Fruit fly (Drosophila melanogaster) whole organism, prepupa: ENCODE results near the gene CG6340.
A peak's percentile ranks its signal among the peaks of the same experiment; 100 is the strongest.

Experiments
- Blimp-1 ChIP-seq: fragments of 200-800 bp; sonication (Bioruptor generic); optimal IDR thresholded peaks from 3 replicates; lab custom pipeline; 2017; ENCODE audit warnings: missing biosample characterization, missing genetic modification characterization, mild to moderate bottlenecking, moderate library complexity, missing genetic modification reagents
- CG10631 ChIP-seq: fragments of 200-800 bp; sonication (Bioruptor generic); optimal IDR thresholded peaks from 2 replicates; lab custom pipeline; 2016; ENCODE audit warnings: missing biosample characterization, missing genetic modification characterization
- CG10669 ChIP-seq: fragments of 200-800 bp; sonication (Bioruptor generic); optimal IDR thresholded peaks from 3 replicates; lab custom pipeline; 2018; ENCODE audit warnings: missing biosample characterization, mild to moderate bottlenecking, missing genetic modification characterization, moderate library complexity
- CG11294 ChIP-seq: fragments of 200-800 bp; sonication (Bioruptor generic); IDR thresholded peaks from 2 replicates; pipeline ENCODE4 v1.3.6; 2022; ENCODE audit warnings: missing biosample characterization, missing genetic modification characterization
- CG11902 ChIP-seq: fragments of 200-800 bp; sonication (Bioruptor generic); optimal IDR thresholded peaks from 3 replicates; lab custom pipeline; 2016; ENCODE audit warnings: missing biosample characterization, missing genetic modification characterization
- CG15336 ChIP-seq: fragments of 200-800 bp; sonication (Bioruptor generic); IDR thresholded peaks from 2 replicates; pipeline ENCODE4 v1.3.6; 2022; ENCODE audit warnings: missing biosample characterization, missing genetic modification characterization
- CG1621 ChIP-seq: fragments of 200-800 bp; sonication (Bioruptor generic); optimal IDR thresholded peaks from 3 replicates; lab custom pipeline; 2018; ENCODE audit warnings: missing biosample characterization, mild to moderate bottlenecking, missing genetic modification characterization
- CG16779 ChIP-seq: fragments of 200-800 bp; sonication (Bioruptor generic); optimal IDR thresholded peaks from 3 replicates; lab custom pipeline; 2017; ENCODE audit warnings: missing biosample characterization, mild to moderate bottlenecking, missing genetic modification characterization
- CG31627 ChIP-seq: fragments of 200-800 bp; sonication (Bioruptor generic); optimal IDR thresholded peaks from 3 replicates; lab custom pipeline; 2016; ENCODE audit warnings: missing biosample characterization, missing genetic modification characterization
- CG34406 ChIP-seq: fragments of 200-800 bp; sonication (Bioruptor generic); optimal IDR thresholded peaks from 3 replicates; lab custom pipeline; 2016; ENCODE audit warnings: missing biosample characterization, missing genetic modification characterization
- CG3919 ChIP-seq: fragments of 200-800 bp; sonication (Bioruptor generic); optimal IDR thresholded peaks from 3 replicates; lab custom pipeline; 2016; ENCODE audit warnings: missing biosample characterization, missing genetic modification characterization
- CG4318 ChIP-seq: fragments of 200-800 bp; sonication (Bioruptor generic); optimal IDR thresholded peaks from 3 replicates; lab custom pipeline; 2017; ENCODE audit warnings: missing biosample characterization, mild to moderate bottlenecking, missing genetic modification characterization
- CG6163 ChIP-seq: fragments of 200-800 bp; sonication (Bioruptor generic); IDR thresholded peaks from 3 replicates; pipeline ENCODE4 v1.3.6; 2022; ENCODE audit warnings: missing biosample characterization, missing genetic modification characterization
- CG6276 ChIP-seq: fragments of 200-800 bp; sonication (Bioruptor generic); optimal IDR thresholded peaks from 2 replicates; lab custom pipeline; 2017; ENCODE audit warnings: missing biosample characterization, mild to moderate bottlenecking, missing genetic modification characterization
- CG6792 ChIP-seq: fragments of 200-800 bp; sonication (Bioruptor generic); optimal IDR thresholded peaks from 3 replicates; lab custom pipeline; 2016; ENCODE audit warnings: missing biosample characterization, missing genetic modification characterization
- CG6808 ChIP-seq: fragments of 200-800 bp; sonication (Bioruptor generic); optimal IDR thresholded peaks from 3 replicates; lab custom pipeline; 2017; ENCODE audit warnings: missing biosample characterization, missing genetic modification characterization, mild to moderate bottlenecking, moderate library complexity, missing genetic modification reagents
- CG6854 ChIP-seq: fragments of 200-800 bp; sonication (Bioruptor generic); optimal IDR thresholded peaks from 2 replicates; lab custom pipeline; 2017; ENCODE audit warnings: missing biosample characterization, mild to moderate bottlenecking, missing genetic modification characterization
- CG7368 ChIP-seq: fragments of 200-800 bp; sonication (Bioruptor generic); optimal IDR thresholded peaks from 3 replicates; lab custom pipeline; 2016; ENCODE audit warnings: missing biosample characterization, missing genetic modification characterization
- CG8119 ChIP-seq: fragments of 200-800 bp; sonication (Bioruptor generic); IDR thresholded peaks from 3 replicates; pipeline ENCODE4 v1.3.6; 2022; ENCODE audit warnings: missing biosample characterization, missing genetic modification characterization
- CG8632 ChIP-seq: fragments of 200-800 bp; sonication (Bioruptor generic); optimal IDR thresholded peaks from 3 replicates; lab custom pipeline; 2016; ENCODE audit warnings: missing biosample characterization, missing genetic modification characterization
- CG9139 ChIP-seq: fragments of 200-800 bp; sonication (Bioruptor generic); optimal IDR thresholded peaks from 3 replicates; lab custom pipeline; 2017; ENCODE audit warnings: missing biosample characterization, mild to moderate bottlenecking, missing genetic modification characterization
- Eip78C ChIP-seq: fragments of 200-800 bp; sonication (Bioruptor generic); peaks from one replicate; lab custom pipeline; 2016; ENCODE audit warnings: missing biosample characterization, missing genetic modification characterization
- Eip93F ChIP-seq: fragments of 200-800 bp; sonication (Bioruptor generic); optimal IDR thresholded peaks from 2 replicates; lab custom pipeline; 2016; ENCODE audit warnings: missing biosample characterization, mild to moderate bottlenecking, missing genetic modification characterization
- Ets96B ChIP-seq: fragments of 200-800 bp; optimal IDR thresholded peaks from 2 replicates; lab custom pipeline; 2019; ENCODE audit warnings: missing biosample characterization, mild to moderate bottlenecking, missing genetic modification characterization, moderate library complexity
- Gug ChIP-seq: fragments of 200-800 bp; sonication (Bioruptor generic); IDR thresholded peaks from 2 replicates; pipeline ENCODE4 v1.3.6; 2022; ENCODE audit warnings: missing biosample characterization, missing genetic modification characterization
- Hr38 ChIP-seq: sonication (Bioruptor generic); optimal IDR thresholded peaks from 2 replicates; lab custom pipeline; 2016; ENCODE audit warnings: missing biosample characterization, missing genetic modification characterization
- Hr39 ChIP-seq: fragments of 200-800 bp; sonication (Bioruptor generic); optimal IDR thresholded peaks from 2 replicates; lab custom pipeline; 2016; ENCODE audit warnings: missing biosample characterization, missing genetic modification characterization
- Hr4 ChIP-seq: fragments of 200-800 bp; sonication (Bioruptor generic); optimal IDR thresholded peaks from 3 replicates; lab custom pipeline; 2016; ENCODE audit warnings: missing biosample characterization, missing genetic modification characterization
- Met ChIP-seq: fragments of 200-800 bp; sonication (Bioruptor generic); optimal IDR thresholded peaks from 3 replicates; lab custom pipeline; 2016; ENCODE audit warnings: missing biosample characterization, missing genetic modification characterization
- OdsH ChIP-seq: fragments of 200-800 bp; sonication (Bioruptor generic); optimal IDR thresholded peaks from 3 replicates; lab custom pipeline; 2016; ENCODE audit warnings: missing biosample characterization, missing genetic modification characterization
- Sox102F ChIP-seq: fragments of 200-800 bp; sonication (Bioruptor generic); optimal IDR thresholded peaks from 2 replicates; lab custom pipeline; 2016; ENCODE audit warnings: missing biosample characterization, mild to moderate bottlenecking, missing genetic modification characterization
- Sox14 ChIP-seq: fragments of 200-800 bp; sonication (Bioruptor generic); optimal IDR thresholded peaks from 3 replicates; lab custom pipeline; 2016; ENCODE audit warnings: missing biosample characterization, missing genetic modification characterization
- achi ChIP-seq: fragments of 200-800 bp; sonication (Bioruptor generic); optimal IDR thresholded peaks from 3 replicates; lab custom pipeline; 2016; ENCODE audit warnings: missing biosample characterization, missing genetic modification characterization
- acj6 ChIP-seq: fragments of 200-800 bp; sonication (Bioruptor generic); optimal IDR thresholded peaks from 3 replicates; lab custom pipeline; 2016; ENCODE audit warnings: missing biosample characterization, missing genetic modification characterization
- cyc ChIP-seq: fragments of 200-800 bp; sonication (Bioruptor generic); optimal IDR thresholded peaks from 3 replicates; lab custom pipeline; 2016; ENCODE audit warnings: missing biosample characterization, missing genetic modification characterization
- dsx ChIP-seq: fragments of 200-800 bp; optimal IDR thresholded peaks from 3 replicates; lab custom pipeline; 2019; ENCODE audit warnings: missing biosample characterization, mild to moderate bottlenecking, missing genetic modification characterization, moderate library complexity; ENCODE audit not compliant: poor library complexity, severe bottlenecking
- fkh ChIP-seq: fragments of 200-800 bp; sonication (Bioruptor generic); optimal IDR thresholded peaks from 3 replicates; lab custom pipeline; 2017; ENCODE audit warnings: missing biosample characterization, mild to moderate bottlenecking, missing genetic modification characterization, moderate library complexity
- net ChIP-seq: fragments of 200-800 bp; sonication (Bioruptor generic); optimal IDR thresholded peaks from 3 replicates; lab custom pipeline; 2016; ENCODE audit warnings: missing biosample characterization, missing genetic modification characterization
- pdm3 ChIP-seq: fragments of 200-800 bp; sonication (Bioruptor generic); optimal IDR thresholded peaks from 3 replicates; lab custom pipeline; 2016; ENCODE audit warnings: missing biosample characterization, missing genetic modification characterization
- ss ChIP-seq, 2 experiments: fragments of 200-800 bp; sonication (Bioruptor generic); optimal IDR thresholded peaks; 2 replicates in 1 of 2; 3 replicates in 1 of 2; lab custom pipeline; 2017 to 2018; ENCODE audit warnings: mild to moderate bottlenecking in 2 of 2, missing biosample characterization in 2 of 2, missing genetic modification characterization in 2 of 2, moderate library complexity in 1 of 2
- svp ChIP-seq: fragments of 200-800 bp; sonication (Bioruptor generic); peaks from one replicate; lab custom pipeline; 2016; ENCODE audit warnings: missing biosample characterization, missing genetic modification characterization
- vri ChIP-seq: fragments of 200-800 bp; sonication (Bioruptor generic); optimal IDR thresholded peaks from 3 replicates; lab custom pipeline; 2016; ENCODE audit warnings: missing biosample characterization, mild to moderate bottlenecking, missing genetic modification characterization

CG6340 gene

DNA sequence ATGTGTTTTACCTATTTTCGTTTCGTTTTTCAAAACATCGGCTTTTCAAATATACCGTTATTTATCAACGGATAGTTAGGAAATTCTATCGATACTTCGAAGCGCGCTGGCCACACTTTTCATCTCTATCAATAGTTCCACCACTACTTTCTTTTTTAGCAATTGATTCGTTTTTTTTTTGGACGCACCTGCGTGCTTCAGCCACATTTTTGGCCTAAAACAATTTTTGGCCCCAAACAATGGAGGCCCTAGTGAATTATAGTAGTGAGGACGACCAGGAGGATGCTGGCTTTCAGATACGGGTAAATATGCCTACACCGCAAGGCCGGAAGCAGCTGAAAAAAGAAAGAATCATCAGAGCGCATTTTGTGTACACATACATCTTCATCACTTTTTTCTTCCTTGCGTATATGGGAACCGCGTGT is at the start of gene CG6340:
Gene CG6340 (plus strand): TSS at position 139 of the 425 bp plus-strand sequence.
- TF ChIP-seq CG6163 (GFP tag; lab: Robert Waterston, UW): 0 out of 3 replicates have a peak, but pooled peaks have one; percentile 25
- TF ChIP-seq CG8119: no peak
- no peak for TF ChIP-seq vri (GFP tag; lab: Kevin White, UChicago)
- peak; percentile 5 for TF ChIP-seq dsx
- TF ChIP-seq CG31627 (GFP tag; lab: Kevin White, UChicago): no peak
- peak; percentile 36 to 66 for TF ChIP-seq ss (GFP tag; optimal IDR thresholded peaks at IDR 0.05; lab: Kevin White, UChicago)
- TF ChIP-seq CG6854 (GFP tag; lab: Kevin White, UChicago): peak; percentile 18
- TF ChIP-seq fkh (GFP tag; lab: Kevin White, UChicago): peak; percentile 22
- TF ChIP-seq cyc (GFP tag; lab: Kevin White, UChicago): no peak
- peak; percentile 13 for TF ChIP-seq Sox14
- peak; percentile 13 for TF ChIP-seq Ets96B
- TF ChIP-seq CG6808 (GFP tag; lab: Kevin White, UChicago): peak; percentile 41

DNA sequence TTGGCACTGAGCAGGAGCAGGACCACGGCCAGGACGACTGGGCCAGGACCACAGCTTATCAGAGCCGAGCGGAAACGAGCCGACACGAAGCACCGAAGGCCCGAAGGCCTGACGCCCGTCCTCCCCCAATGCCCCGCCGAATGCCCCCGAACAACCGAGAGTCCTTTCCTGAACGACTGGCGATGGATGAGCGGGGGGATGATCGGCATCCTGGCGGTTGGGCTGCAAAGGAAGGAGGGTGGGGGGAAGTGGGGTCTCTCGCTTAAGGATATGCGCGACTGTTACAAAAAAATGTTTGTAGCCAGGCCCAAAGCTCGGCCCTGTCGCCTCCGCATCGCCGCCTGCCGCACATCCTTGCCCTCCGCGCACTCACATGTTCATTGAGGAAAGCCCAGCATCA is 40.9 kb upstream of the CG6340 start, which contains the start of gene Cngl:
Gene Cngl (minus strand): TSS at position 8 of the 400 bp plus-strand sequence.
- TF ChIP-seq Met (GFP tag; lab: Kevin White, UChicago) (no peak), CG6276 (GFP tag; lab: Kevin White, UChicago) (no peak), CG6792 (no peak), ss (GFP tag; optimal IDR thresholded peaks at IDR 0.05; lab: Kevin White, UChicago) (no peak), OdsH (GFP tag; lab: Kevin White, UChicago) (no peak), CG11294 (no peak), CG3919 (GFP tag; lab: Kevin White, UChicago) (no peak), Hr39 (GFP tag; lab: Kevin White, UChicago) (no peak), svp (GFP tag; lab: Kevin White, UChicago) (no peak), CG31627 (GFP tag; lab: Kevin White, UChicago) (no peak), CG1621 (no peak), CG10669 (GFP tag; lab: Kevin White, UChicago) (no peak), CG8632 (GFP tag; lab: Kevin White, UChicago) (no peak), pdm3 (GFP tag; lab: Kevin White, UChicago) (no peak), Gug (no peak), Sox102F (no peak)

DNA sequence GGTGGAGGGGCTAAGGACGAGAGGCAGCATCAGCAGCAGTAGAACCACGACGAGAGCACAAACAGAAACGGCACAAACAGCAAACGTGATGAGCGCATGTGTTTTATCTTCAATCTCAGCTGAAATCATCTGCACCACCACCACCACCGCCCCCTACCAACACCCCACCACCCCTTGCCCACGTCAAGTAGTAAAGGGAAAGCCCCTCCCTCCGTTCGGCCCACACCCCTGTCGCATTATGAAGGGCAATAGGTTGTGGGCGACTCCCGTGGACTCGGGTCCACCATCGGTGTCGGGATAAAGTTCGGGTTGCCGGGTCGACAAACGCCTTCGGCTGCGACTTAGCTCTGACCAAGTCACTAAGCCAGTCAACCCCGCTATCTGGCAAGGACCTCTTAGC is 38.7 kb upstream of the CG6340 start:
- TF ChIP-seq CG10669 (GFP tag; lab: Kevin White, UChicago): no peak
- no peak for TF ChIP-seq pdm3 (GFP tag; lab: Kevin White, UChicago)
- TF ChIP-seq CG8632 (GFP tag; lab: Kevin White, UChicago): no peak
- no peak for TF ChIP-seq Sox102F
- TF ChIP-seq Sox14: no peak
- TF ChIP-seq achi (GFP tag; lab: Kevin White, UChicago): no peak
- TF ChIP-seq CG9139 (GFP tag; lab: Kevin White, UChicago): no peak
- TF ChIP-seq Ets96B: no peak

DNA sequence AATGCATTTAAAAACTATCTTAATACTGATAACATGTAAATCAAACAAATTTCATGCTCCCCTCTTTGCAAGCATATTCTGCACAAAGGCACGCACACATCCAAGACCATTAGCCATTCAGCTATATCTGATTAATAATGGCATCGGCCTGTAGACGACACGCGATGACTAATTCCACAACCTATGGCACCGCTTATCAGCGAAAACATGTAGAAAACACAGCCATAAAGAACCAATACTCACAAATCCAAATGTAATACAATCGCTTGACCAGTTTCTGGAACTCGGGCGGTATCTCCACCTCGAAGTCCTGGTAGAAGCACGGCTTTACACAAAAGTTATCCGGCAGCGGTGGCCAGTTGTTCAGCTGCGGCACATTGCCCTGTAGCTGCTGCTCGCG is 34.0 kb upstream of the CG6340 start:
- TF ChIP-seq svp (GFP tag; lab: Kevin White, UChicago) (peak; percentile 92), Hr4 (no peak)

DNA sequence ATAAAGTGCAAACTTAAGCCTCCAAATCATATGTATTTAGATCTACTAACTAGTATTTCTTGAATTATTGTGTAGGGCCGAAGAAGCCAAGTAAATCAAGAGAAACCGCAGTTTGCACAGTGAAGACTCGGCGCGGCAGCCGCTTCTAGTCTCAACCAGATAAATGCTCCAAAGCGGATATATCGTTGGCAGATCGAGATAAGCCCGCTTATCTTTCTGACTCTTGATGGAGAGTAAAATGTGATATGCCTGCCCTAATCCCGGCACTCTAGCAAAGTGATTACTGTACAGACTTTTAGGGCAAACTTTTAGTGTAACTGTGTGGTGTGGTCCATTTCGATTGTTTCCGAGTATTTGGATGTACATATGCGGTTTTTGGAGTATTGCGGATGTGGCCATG is 33.4 kb upstream of the CG6340 start:
- no peak for TF ChIP-seq Eip93F (GFP tag; lab: Kevin White, UChicago)
- peak; percentile 34; the same call in 1 of the 3 replicates for TF ChIP-seq CG6163 (GFP tag; lab: Robert Waterston, UW)
- no peak for TF ChIP-seq CG7368 (GFP tag; lab: Kevin White, UChicago)
- no peak for TF ChIP-seq CG8119
- peak; percentile 30 for TF ChIP-seq Eip78C
- no peak for TF ChIP-seq Hr38 (GFP tag; lab: Kevin White, UChicago)
- 0 out of 2 replicates have a peak, but pooled peaks have one; percentile 30 for TF ChIP-seq Gug
- TF ChIP-seq fkh (GFP tag; lab: Kevin White, UChicago): no peak
- TF ChIP-seq Sox102F: no peak
- no peak for TF ChIP-seq CG8632 (GFP tag; lab: Kevin White, UChicago)
- no peak for TF ChIP-seq vri (GFP tag; lab: Kevin White, UChicago)
- no peak for TF ChIP-seq CG6792
- no peak for TF ChIP-seq Blimp-1 (GFP tag; lab: Kevin White, UChicago)
- no peak for TF ChIP-seq pdm3 (GFP tag; lab: Kevin White, UChicago)
- no peak for TF ChIP-seq CG11902 (GFP tag; lab: Kevin White, UChicago)
- TF ChIP-seq CG15336 (GFP tag; lab: Robert Waterston, UW): peak; percentile 17; the same call in 1 of the 2 replicates
- peak; percentile 1 for TF ChIP-seq CG4318 (GFP tag; lab: Kevin White, UChicago)
- TF ChIP-seq acj6: no peak
- TF ChIP-seq CG6808 (GFP tag; lab: Kevin White, UChicago): no peak
- peak; percentile 12 for TF ChIP-seq Hr39 (GFP tag; lab: Kevin White, UChicago)
- no peak for TF ChIP-seq CG34406
- TF ChIP-seq CG6854 (GFP tag; lab: Kevin White, UChicago): no peak
- TF ChIP-seq CG10631 (GFP tag; lab: Kevin White, UChicago): no peak
- no peak for TF ChIP-seq CG1621
- TF ChIP-seq CG16779 (tag; lab: Kevin White, UChicago): no peak
- no peak for TF ChIP-seq net
